Worm (Caenorhabditis elegans): ENCODE results near the gene K10D2.5.

The K10D2.5 gene

ce11 chrIII:5203310-5203709, 30.8 kb downstream of the K10D2.5 start:
- 0 out of 2 replicates have a peak, but pooled peaks have one; percentile 29 for TF ChIP-seq nfyb-1 (GFP tag; IDR thresholded peaks at IDR 0.05)
- peak; percentile 45 for TF ChIP-seq F49E8.2 (tag; optimal IDR thresholded peaks at IDR 0.05; ENCODE audit: insufficient read depth)
- TF ChIP-seq madf-3 (GFP tag; IDR thresholded peaks at IDR 0.05), result 0 out of 2 replicates have a peak, but pooled peaks have one; percentile 59
- TF ChIP-seq hrde-1 (tag; optimal IDR thresholded peaks at IDR 0.05; ENCODE audit: borderline replicate concordance), result peak; percentile 84
- TF ChIP-seq unc-130 (GFP tag; optimal IDR thresholded peaks at IDR 0.05), result peak; percentile 40
- TF ChIP-seq zim-3 (tag; optimal IDR thresholded peaks at IDR 0.05), result no peak
- no peak for TF ChIP-seq B0019.2 (GFP tag; conservative IDR thresholded peaks at IDR 0.05)
- 0 out of 2 replicates have a peak, but pooled peaks have one; percentile 20 for TF ChIP-seq madf-6 (GFP tag; IDR thresholded peaks at IDR 0.05)

DNA sequence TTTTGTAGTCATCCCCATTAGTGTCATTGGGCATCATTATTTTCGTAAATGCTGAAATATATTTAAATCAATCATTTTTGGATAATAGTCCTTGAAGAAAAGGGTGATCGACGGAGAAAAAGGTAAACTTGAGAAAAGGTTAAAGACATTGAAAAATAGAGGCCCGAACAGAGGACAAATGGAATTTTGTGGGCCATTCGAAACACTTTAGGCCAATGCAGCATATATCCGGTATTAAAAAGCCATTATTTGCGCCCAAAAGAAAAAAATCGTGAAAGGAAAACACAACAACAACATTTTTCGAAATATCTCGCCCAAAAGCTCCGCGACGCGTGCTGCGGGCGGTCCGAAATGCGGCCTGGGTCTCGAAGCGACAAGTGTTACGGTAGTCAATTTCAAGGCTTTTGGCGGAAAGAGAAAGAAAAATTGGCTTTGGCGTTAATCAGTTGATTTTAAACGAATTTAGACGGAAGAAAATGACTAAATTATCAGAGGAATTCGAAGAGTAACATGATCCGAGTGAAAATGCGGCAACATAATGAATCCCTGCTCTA, 34.4 kb downstream of the K10D2.5 start, which contains the start of gene morc-1:
TSS of gene morc-1 (minus strand) at position 51 of the 554 bp plus-strand sequence.
- TF ChIP-seq snpc-3.4 (tag; optimal IDR thresholded peaks at IDR 0.05), result peak; percentile 2
- TF ChIP-seq ceh-91 (GFP tag; IDR thresholded peaks at IDR 0.05), result 0 out of 2 replicates have a peak, but pooled peaks have one; percentile 30
- no peak for TF ChIP-seq hrde-1 (tag; optimal IDR thresholded peaks at IDR 0.05; ENCODE audit: borderline replicate concordance)
- TF ChIP-seq efl-1 (GFP tag; optimal IDR thresholded peaks at IDR 0.05), result peak; percentile 11
- peak; percentile 62; the same call in 1 of the 2 replicates for TF ChIP-seq F33H1.4 (GFP tag; IDR thresholded peaks at IDR 0.05)
- TF ChIP-seq dox-1 (GFP tag; IDR thresholded peaks at IDR 0.05), result no peak
- TF ChIP-seq let-526 (GFP tag; IDR thresholded peaks at IDR 0.05), result no peak
- no peak for TF ChIP-seq Y53F4B.3 (GFP tag; IDR thresholded peaks at IDR 0.05)
- TF ChIP-seq madf-6 (GFP tag; IDR thresholded peaks at IDR 0.05), result peak; percentile 55; the same call in 1 of the 2 replicates
- no peak for TF ChIP-seq ceh-58 (GFP tag; IDR thresholded peaks at IDR 0.05)
- no peak for TF ChIP-seq him-1 (tag; optimal IDR thresholded peaks at IDR 0.05)
- no peak for TF ChIP-seq attf-3 (GFP tag; conservative IDR thresholded peaks at IDR 0.05)
- TF ChIP-seq rcor-1 (GFP tag; IDR thresholded peaks at IDR 0.05), result no peak
- no peak for TF ChIP-seq Y67H2A.10 (GFP tag; conservative IDR thresholded peaks at IDR 0.05)
- TF ChIP-seq nhr-179 (tag; optimal IDR thresholded peaks at IDR 0.05), result no peak
- peak; percentile 69 for TF ChIP-seq lsl-1 (GFP tag; optimal IDR thresholded peaks at IDR 0.05)
- TF ChIP-seq ceh-27 (GFP tag; optimal IDR thresholded peaks at IDR 0.05), result no peak

DNA sequence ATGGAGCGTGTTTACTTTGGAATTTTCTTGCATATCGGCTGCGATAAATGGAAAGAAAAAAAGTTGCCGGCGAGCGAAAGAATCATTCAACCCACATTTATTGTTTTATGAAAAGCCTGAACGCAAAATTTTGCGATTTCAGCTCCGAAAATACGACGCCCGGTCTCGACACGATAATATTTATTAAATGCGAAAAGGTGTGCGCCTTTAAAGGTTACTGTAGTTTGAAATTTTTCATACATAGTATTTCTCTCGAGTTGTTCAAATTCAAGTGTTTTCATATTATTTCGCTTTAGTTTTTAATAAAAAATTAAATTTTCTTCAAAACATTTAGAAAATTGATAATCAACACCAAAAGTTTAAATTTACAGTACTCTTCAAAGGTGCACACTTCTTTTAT, 36.5 kb downstream of the K10D2.5 start, which contains the start of gene syx-16:
TSS of gene syx-16 (minus strand) at position 118 of the 400 bp plus-strand sequence.
- no peak for TF ChIP-seq C17E4.6 (GFP tag; IDR thresholded peaks at IDR 0.05)
- TF ChIP-seq lin-54 (GFP tag; optimal IDR thresholded peaks at IDR 0.05), result peak; percentile 33
- TF ChIP-seq ztf-6 (GFP tag; IDR thresholded peaks at IDR 0.05), result no peak
- TF ChIP-seq xnd-1 (tag; optimal IDR thresholded peaks at IDR 0.05), result peak; percentile 82
- peak; percentile 90 for TF ChIP-seq madf-8 (GFP tag; conservative IDR thresholded peaks at IDR 0.05)
- TF ChIP-seq dox-1 (GFP tag; IDR thresholded peaks at IDR 0.05), result peak; percentile 27; the same call in 1 of the 2 replicates
- no peak for TF ChIP-seq zim-3 (tag; optimal IDR thresholded peaks at IDR 0.05)
- TF ChIP-seq D2030.7 (GFP tag; IDR thresholded peaks at IDR 0.05), result peak; percentile 35; the same call in 1 of the 2 replicates
- TF ChIP-seq athp-1 (tag; optimal IDR thresholded peaks at IDR 0.05), result no peak
- no peak for TF ChIP-seq ztf-18 (tag; optimal IDR thresholded peaks at IDR 0.05)
- no peak for TF ChIP-seq F10E7.11 (tag; optimal IDR thresholded peaks at IDR 0.05)
- TF ChIP-seq attf-5 (GFP tag; optimal IDR thresholded peaks at IDR 0.05), result no peak
- no peak for TF ChIP-seq tbp1 (GFP tag; optimal IDR thresholded peaks at IDR 0.05)
- TF ChIP-seq lsl-1 (GFP tag; optimal IDR thresholded peaks at IDR 0.05), result peak; percentile 83
- peak; percentile 93 for TF ChIP-seq madf-6 (GFP tag; IDR thresholded peaks at IDR 0.05)
- no peak for TF ChIP-seq F57A8.1 (GFP tag; optimal IDR thresholded peaks at IDR 0.05)
- TF ChIP-seq F33H1.4 (GFP tag; IDR thresholded peaks at IDR 0.05), result peak; percentile 75

All from whole organism, young adult.